Worm (Caenorhabditis elegans) whole organism, L1 larva: Measurements from ENCODE around the gene unc-10.

Experiments used
- swsn-7 ChIP-seq: sonication (generic microtip); optimal IDR thresholded peaks from 2 replicates; lab custom pipeline; 2016; ENCODE audit warnings: missing genetic modification characterization, missing compliant biosample characterization
- tbx-2 ChIP-seq: sonication (generic microtip); optimal IDR thresholded peaks from 2 replicates; lab custom pipeline; 2016; ENCODE audit warnings: missing genetic modification characterization, missing compliant biosample characterization

DNA sequence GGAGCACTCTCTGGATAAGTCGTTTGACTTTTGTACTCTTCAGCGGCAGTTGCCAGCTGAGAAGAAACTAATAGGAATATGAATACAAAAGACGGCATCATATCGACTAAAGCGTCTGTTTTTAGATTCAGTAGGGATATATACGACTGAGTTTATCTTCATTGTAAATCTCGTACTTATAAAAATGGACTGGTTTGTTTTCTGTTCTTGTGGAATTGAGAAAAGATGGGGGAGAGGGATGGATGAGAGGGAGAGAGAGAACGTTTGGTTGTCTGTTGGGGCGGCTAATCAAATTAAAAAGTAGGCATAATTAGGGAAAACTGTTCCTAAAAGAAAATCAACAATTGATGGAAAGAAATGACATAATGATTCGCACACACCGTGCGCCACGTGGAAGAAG lies 10.7 kb downstream of the unc-10 start, which contains the start of gene grd-7:
- no peak for TF ChIP-seq swsn-7 (tag; lab: Kevin White, UChicago)
- TF ChIP-seq tbx-2 (tag; lab: Kevin White, UChicago), result no peak
